Fruit fly (Drosophila melanogaster) whole organism, prepupa: ENCODE measurements around the gene SPARC.

ENCODE experiments used
- CG6163 ChIP-seq: fragments of 200-800 bp; sonication (Bioruptor generic); IDR thresholded peaks from 3 replicates; pipeline ENCODE4 v1.3.6; 2022; ENCODE audit warnings: missing biosample characterization, missing genetic modification characterization
- Eip75B ChIP-seq: fragments of 200-800 bp; sonication (Bioruptor generic); optimal IDR thresholded peaks from 3 replicates; lab custom pipeline; 2016; ENCODE audit warnings: missing biosample characterization, missing genetic modification characterization
- Ets96B ChIP-seq: fragments of 200-800 bp; optimal IDR thresholded peaks from 2 replicates; lab custom pipeline; 2019; ENCODE audit warnings: missing biosample characterization, mild to moderate bottlenecking, missing genetic modification characterization, moderate library complexity
- Hr38 ChIP-seq: sonication (Bioruptor generic); optimal IDR thresholded peaks from 2 replicates; lab custom pipeline; 2016; ENCODE audit warnings: missing biosample characterization, missing genetic modification characterization
- Lpt ChIP-seq: fragments of 200-800 bp; sonication (Bioruptor generic); optimal IDR thresholded peaks from 3 replicates; lab custom pipeline; 2016; ENCODE audit warnings: missing biosample characterization, missing genetic modification characterization
- Sox14 ChIP-seq: fragments of 200-800 bp; sonication (Bioruptor generic); optimal IDR thresholded peaks from 3 replicates; lab custom pipeline; 2016; ENCODE audit warnings: missing biosample characterization, missing genetic modification characterization
- dac ChIP-seq: fragments of 200-800 bp; sonication (Bioruptor generic); optimal IDR thresholded peaks from 2 replicates; lab custom pipeline; 2017; ENCODE audit warnings: missing biosample characterization, mild to moderate bottlenecking, missing genetic modification characterization
- fkh ChIP-seq: fragments of 200-800 bp; sonication (Bioruptor generic); optimal IDR thresholded peaks from 3 replicates; lab custom pipeline; 2017; ENCODE audit warnings: missing biosample characterization, mild to moderate bottlenecking, missing genetic modification characterization, moderate library complexity
- spab ChIP-seq: fragments of 200-800 bp; sonication (Bioruptor generic); optimal IDR thresholded peaks from 2 replicates; lab custom pipeline; 2017; ENCODE audit warnings: missing biosample characterization, mild to moderate bottlenecking, missing genetic modification characterization, missing genetic modification reagents
- vri ChIP-seq: fragments of 200-800 bp; sonication (Bioruptor generic); optimal IDR thresholded peaks from 3 replicates; lab custom pipeline; 2016; ENCODE audit warnings: missing biosample characterization, mild to moderate bottlenecking, missing genetic modification characterization

DNA sequence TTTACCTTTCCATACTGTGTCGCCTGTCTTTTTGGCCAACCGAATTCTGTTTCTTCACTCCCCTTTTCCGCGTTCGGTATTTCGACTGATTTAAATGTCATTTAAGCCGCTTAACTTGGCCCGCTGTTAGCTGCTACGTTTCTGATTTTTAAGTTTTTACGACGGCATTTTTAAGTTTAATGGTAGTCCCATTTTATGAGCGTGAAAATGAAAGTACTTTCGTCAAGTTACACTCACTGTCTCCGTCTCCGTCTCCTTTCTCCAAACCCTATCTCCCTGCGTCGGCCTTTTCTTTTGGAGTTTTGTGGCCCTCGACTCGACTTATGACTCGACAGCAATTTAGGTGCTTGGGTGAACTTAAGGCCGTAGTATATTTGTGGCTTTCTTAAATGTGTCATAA is 13.4 kb upstream of the SPARC start:
- TF ChIP-seq CG6163 (GFP tag; lab: Robert Waterston, UW) (no peak), Lpt (no peak), fkh (GFP tag; lab: Kevin White, UChicago) (no peak), Ets96B (tag; lab: Kevin White, UChicago) (no peak), Hr38 (GFP tag; lab: Kevin White, UChicago) (no peak), Eip75B (GFP tag; lab: Kevin White, UChicago) (no peak), spab (no peak), vri (GFP tag; lab: Kevin White, UChicago) (no peak), dac (GFP tag; lab: Kevin White, UChicago) (no peak), Sox14 (GFP tag; lab: Kevin White, UChicago) (no peak)
